Worm (Caenorhabditis elegans) whole organism, L4/young adult: Measurements from ENCODE around the gene msp-142.

Experiments
- W03F9.2 ChIP-seq: fragments of 150-350 bp; optimal IDR thresholded peaks from 2 replicates; lab custom pipeline; 2014; ENCODE audit warnings: missing biosample characterization, missing genetic modification characterization
- dao-5 ChIP-seq: sonication (generic microtip); optimal IDR thresholded peaks from 2 replicates; lab custom pipeline; 2016; ENCODE audit warnings: missing genotype, missing genetic modification characterization, moderate library complexity, missing compliant biosample characterization
- him-1 ChIP-seq: sonication (generic microtip); optimal IDR thresholded peaks from 2 replicates; lab custom pipeline; 2016; ENCODE audit warnings: missing genotype, missing genetic modification reagents, missing genetic modification characterization, missing compliant biosample characterization

ce11 chrII:5835146-5835545 lies 37.4 kb downstream of the msp-142 start:
- no peak for TF ChIP-seq him-1 (tag; lab: Kevin White, UChicago)
- TF ChIP-seq W03F9.2 (tag; lab: Kevin White, UChicago): no peak
- no peak for TF ChIP-seq dao-5 (tag; lab: Kevin White, UChicago)
